Fruit fly (Drosophila melanogaster): ENCODE measurements around the gene Pdss2.

Pdss2 gene

dm6 chr3L:21056792-21057567 lies 29.3 kb downstream of the Pdss2 start (continued):
- TF ChIP-seq foxo (GFP tag; optimal IDR thresholded peaks at IDR 0.05): peak in 1 of 2 experiments; percentile 56
- TF ChIP-seq pan (optimal IDR thresholded peaks at IDR 0.05): peak; percentile 37
- no peak for TF ChIP-seq lola (GFP tag; optimal IDR thresholded peaks at IDR 0.05)

DNA sequence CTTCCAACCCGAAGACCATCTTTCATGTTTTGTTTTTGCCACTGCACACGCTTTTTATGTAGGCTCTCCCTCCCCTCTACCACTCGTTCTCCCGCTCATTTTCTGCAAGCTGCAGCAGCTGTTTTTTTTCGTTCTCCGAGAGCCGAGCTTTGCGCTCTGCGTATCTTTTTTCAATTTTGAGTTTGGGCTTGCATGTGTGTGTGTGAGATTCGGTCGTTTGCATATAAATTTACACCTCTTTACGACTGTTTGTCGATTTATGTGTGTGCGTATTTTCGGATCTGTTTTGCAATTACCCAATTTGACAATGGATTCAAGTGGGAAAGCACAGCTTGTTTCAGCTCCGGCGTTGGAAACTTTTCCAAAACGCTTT lies 29.8 kb downstream of the Pdss2 start:
- TF ChIP-seq fru (GFP tag; optimal IDR thresholded peaks at IDR 0.05): no peak
- TF ChIP-seq HLH106 (tag; optimal IDR thresholded peaks at IDR 0.05): no peak
- no peak for TF ChIP-seq Hr83 (GFP tag; optimal IDR thresholded peaks at IDR 0.05; ENCODE audit: poor library complexity, severe bottlenecking)
- TF ChIP-seq Abd-B (GFP tag; optimal IDR thresholded peaks at IDR 0.05): no peak
- TF ChIP-seq Sp1 (GFP tag; optimal IDR thresholded peaks at IDR 0.05): no peak
- TF ChIP-seq Rel (GFP tag; optimal IDR thresholded peaks at IDR 0.05): no peak
- TF ChIP-seq Rel (tag; optimal IDR thresholded peaks at IDR 0.05): peak; percentile 64
- TF ChIP-seq woc (GFP tag; optimal IDR thresholded peaks at IDR 0.05): no peak
- TF ChIP-seq Dif (GFP tag; optimal IDR thresholded peaks at IDR 0.05; ENCODE audit: partially characterized antibody): peak; percentile 70
- no peak for TF ChIP-seq dsf (GFP tag; optimal IDR thresholded peaks at IDR 0.05; ENCODE audit: borderline replicate concordance)
- TF ChIP-seq rgr (GFP tag; optimal IDR thresholded peaks at IDR 0.05): no peak
- no peak for TF ChIP-seq Mio (GFP tag; optimal IDR thresholded peaks at IDR 0.05)
- peak; percentile 71 to 77 for TF ChIP-seq dl (GFP tag; optimal IDR thresholded peaks at IDR 0.05; ENCODE audit: insufficient read depth in 1 of 2, partially characterized antibody in 2 of 2)
- peak; percentile 48 for TF ChIP-seq Vsx2 (GFP tag; optimal IDR thresholded peaks at IDR 0.05; ENCODE audit: partially characterized antibody)
- no peak for TF ChIP-seq Dfd (GFP tag; optimal IDR thresholded peaks at IDR 0.05)
- peak; percentile 23 for TF ChIP-seq jim (GFP tag; optimal IDR thresholded peaks at IDR 0.05)
- no peak for TF ChIP-seq CG9705 (GFP tag; optimal IDR thresholded peaks at IDR 0.05)
- no peak for TF ChIP-seq psq (GFP tag; optimal IDR thresholded peaks at IDR 0.05)
- no peak for TF ChIP-seq OdsH (GFP tag; optimal IDR thresholded peaks at IDR 0.05)

DNA sequence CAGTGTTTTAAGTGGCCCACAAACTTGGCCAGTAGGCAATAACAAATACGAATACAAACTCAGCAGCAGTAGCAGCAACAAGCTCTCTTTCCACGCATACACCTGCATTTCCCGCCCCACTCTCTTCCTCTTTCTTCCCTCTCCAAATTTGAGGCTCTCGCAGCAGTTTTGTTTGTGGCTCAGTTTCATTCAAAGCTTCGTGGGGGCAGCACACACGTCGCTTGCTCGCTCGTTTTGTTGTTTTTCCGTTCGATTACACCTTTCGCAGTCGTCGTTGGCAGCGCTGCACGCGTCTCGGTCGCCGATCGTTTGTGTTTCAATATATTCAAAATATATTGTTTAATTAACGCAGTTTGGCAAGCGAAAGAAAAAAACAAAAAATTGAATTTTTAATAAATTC lies 30.9 kb downstream of the Pdss2 start:
- TF ChIP-seq HLH106 (tag; optimal IDR thresholded peaks at IDR 0.05) (peak; percentile 8), GATAd (GFP tag; optimal IDR thresholded peaks at IDR 0.05) (no peak), Vsx2 (GFP tag; optimal IDR thresholded peaks at IDR 0.05; ENCODE audit: partially characterized antibody) (peak; percentile 78), Rel (GFP tag; optimal IDR thresholded peaks at IDR 0.05) (no peak), Rel (tag; optimal IDR thresholded peaks at IDR 0.05) (peak; percentile 81), CrebA (GFP tag; optimal IDR thresholded peaks at IDR 0.05; ENCODE audit: borderline replicate concordance) (no peak), CG9705 (GFP tag; optimal IDR thresholded peaks at IDR 0.05) (no peak), dmrt93B (GFP tag; optimal IDR thresholded peaks at IDR 0.05) (no peak), dsf (GFP tag; optimal IDR thresholded peaks at IDR 0.05; ENCODE audit: borderline replicate concordance) (no peak), foxo (GFP tag; optimal IDR thresholded peaks at IDR 0.05) (peak in 1 of 2 experiments; percentile 29), Dif (GFP tag; optimal IDR thresholded peaks at IDR 0.05; ENCODE audit: partially characterized antibody) (peak; percentile 81), usp (GFP tag; optimal IDR thresholded peaks at IDR 0.05) (no peak), Myc (optimal IDR thresholded peaks at IDR 0.05) (no peak), ey (GFP tag; optimal IDR thresholded peaks at IDR 0.05) (peak; percentile 35), Hr83 (GFP tag; optimal IDR thresholded peaks at IDR 0.05; ENCODE audit: poor library complexity, severe bottlenecking) (peak; percentile 71), Hnf4 (GFP tag; optimal IDR thresholded peaks at IDR 0.05) (peak; percentile 54), jim (GFP tag; optimal IDR thresholded peaks at IDR 0.05) (peak; percentile 21), rgr (GFP tag; optimal IDR thresholded peaks at IDR 0.05) (peak; percentile 61), Mio (GFP tag; optimal IDR thresholded peaks at IDR 0.05) (no peak), br (GFP tag; optimal IDR thresholded peaks at IDR 0.05) (peak; percentile 24), sage (GFP tag; optimal IDR thresholded peaks at IDR 0.05) (peak; percentile 50), dl (GFP tag; optimal IDR thresholded peaks at IDR 0.05; ENCODE audit: insufficient read depth in 1 of 2, partially characterized antibody in 2 of 2) (peak; percentile 72 to 76), tai (GFP tag; optimal IDR thresholded peaks at IDR 0.05) (no peak), lola (GFP tag; optimal IDR thresholded peaks at IDR 0.05) (no peak), Sp1 (GFP tag; optimal IDR thresholded peaks at IDR 0.05) (peak; percentile 27), Hr78 (GFP tag; optimal IDR thresholded peaks at IDR 0.05) (no peak), sv (GFP tag; optimal IDR thresholded peaks at IDR 0.05) (no peak), h (GFP tag; optimal IDR thresholded peaks at IDR 0.05) (peak; percentile 72), brk (GFP tag; optimal IDR thresholded peaks at IDR 0.05) (no peak), OdsH (GFP tag; optimal IDR thresholded peaks at IDR 0.05) (peak; percentile 48), woc (GFP tag; optimal IDR thresholded peaks at IDR 0.05) (no peak), psq (GFP tag; optimal IDR thresholded peaks at IDR 0.05) (peak; percentile 38), pan (optimal IDR thresholded peaks at IDR 0.05) (no peak), Abd-B (GFP tag; optimal IDR thresholded peaks at IDR 0.05) (no peak), Dfd (GFP tag; optimal IDR thresholded peaks at IDR 0.05) (no peak), Jra (GFP tag; optimal IDR thresholded peaks at IDR 0.05) (no peak), N (GFP tag; optimal IDR thresholded peaks at IDR 0.05) (peak; percentile 45), fru (GFP tag; optimal IDR thresholded peaks at IDR 0.05) (peak; percentile 75), CG32264 (GFP tag; optimal IDR thresholded peaks at IDR 0.05) (peak; percentile 15)
